Worm (Caenorhabditis elegans) whole organism, L4/young adult: ENCODE data around the gene atp-2.

ENCODE experiments used
- W03F9.2 ChIP-seq: fragments of 150-350 bp; optimal IDR thresholded peaks from 2 replicates; lab custom pipeline; 2014; ENCODE audit warnings: missing biosample characterization, missing genetic modification characterization
- dao-5 ChIP-seq: sonication (generic microtip); optimal IDR thresholded peaks from 2 replicates; lab custom pipeline; 2016; ENCODE audit warnings: missing genotype, missing genetic modification characterization, moderate library complexity, missing compliant biosample characterization
- him-1 ChIP-seq: sonication (generic microtip); optimal IDR thresholded peaks from 2 replicates; lab custom pipeline; 2016; ENCODE audit warnings: missing genotype, missing genetic modification reagents, missing genetic modification characterization, missing compliant biosample characterization

DNA sequence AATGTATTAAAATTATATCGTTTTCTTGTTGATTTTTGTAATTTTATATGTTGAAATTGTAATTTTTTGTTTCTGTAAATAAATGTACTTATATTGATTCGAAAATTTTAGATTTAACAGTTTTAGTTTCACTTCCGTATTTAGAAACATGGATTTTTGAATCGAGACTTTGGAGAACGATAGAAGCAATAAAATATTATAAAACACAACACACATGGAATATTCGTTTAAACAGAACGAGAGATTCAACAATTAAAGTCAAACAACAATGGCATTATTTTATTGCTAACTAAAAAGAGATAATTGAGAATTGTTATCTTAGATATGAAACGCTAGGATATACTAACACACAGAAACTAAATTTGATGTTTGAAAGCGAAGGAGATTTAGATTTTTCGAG, 40.3 kb downstream of the atp-2 start:
- TF ChIP-seq dao-5 = no peak
- no peak for TF ChIP-seq him-1 (tag; lab: Kevin White, UChicago)
- TF ChIP-seq W03F9.2 = no peak
